Worm (Caenorhabditis elegans): Measurements from ENCODE around the gene ccr-4.
A peak's percentile ranks its signal among the peaks of the same experiment; 100 is the strongest.

ccr-4 gene

ce11 chrIV:12417536-12418195 lies 56.3 kb downstream of the ccr-4 start, which contains the start of gene F08G5.3:
Gene F08G5.3 (minus strand): TSS chrIV:12417586.
- TF ChIP-seq F33H1.4 (GFP tag; IDR thresholded peaks at IDR 0.05) (peak; percentile 52; the same call in 1 of the 2 replicates), sea-2 (GFP tag; IDR thresholded peaks at IDR 0.05) (no peak), lin-35 (GFP tag; optimal IDR thresholded peaks at IDR 0.05) (peak in 1 of 3 experiments; percentile 77), efl-1 (GFP tag; optimal IDR thresholded peaks at IDR 0.05) (no peak), attf-6 (GFP tag; IDR thresholded peaks at IDR 0.05) (peak; percentile 75), tbx-9 (tag; optimal IDR thresholded peaks at IDR 0.05; ENCODE audit: borderline replicate concordance) (no peak), sptf-2 (GFP tag; optimal IDR thresholded peaks at IDR 0.05) (no peak), snpc-1.3 (tag; optimal IDR thresholded peaks at IDR 0.05; ENCODE audit: insufficient read depth) (peak; percentile 74), akir-1 (GFP tag; optimal IDR thresholded peaks at IDR 0.05) (no peak), Y95B8A.8 (GFP tag; IDR thresholded peaks at IDR 0.05) (no peak), sdz-38 (tag; optimal IDR thresholded peaks at IDR 0.05) (no peak), nhr-179 (tag; optimal IDR thresholded peaks at IDR 0.05) (no peak), repo-1 (tag; optimal IDR thresholded peaks at IDR 0.05) (peak; percentile 24), lin-26 (GFP tag; IDR thresholded peaks at IDR 0.05) (peak; percentile 91), ceh-91 (GFP tag; IDR thresholded peaks at IDR 0.05) (no peak), nhr-120 (GFP tag; IDR thresholded peaks at IDR 0.05) (no peak), bed-1 (GFP tag; IDR thresholded peaks at IDR 0.05) (0 out of 2 replicates have a peak, but pooled peaks have one; percentile 68), C17E4.6 (GFP tag; IDR thresholded peaks at IDR 0.05) (0 out of 2 replicates have a peak, but pooled peaks have one; percentile 33), K12H6.12 (tag; optimal IDR thresholded peaks at IDR 0.05) (peak; percentile 21), ceh-79 (tag; optimal IDR thresholded peaks at IDR 0.05) (peak; percentile 27), gei-17 (GFP tag; optimal IDR thresholded peaks at IDR 0.05) (no peak), lir-1 (GFP tag; conservative IDR thresholded peaks at IDR 0.05) (no peak), ztf-28 (GFP tag; IDR thresholded peaks at IDR 0.05) (peak; percentile 66; the same call in 1 of the 2 replicates), lsl-1 (GFP tag; optimal IDR thresholded peaks at IDR 0.05) (peak; percentile 43), dox-1 (GFP tag; IDR thresholded peaks at IDR 0.05) (peak; percentile 74), cebp-1 (GFP tag; IDR thresholded peaks at IDR 0.05) (peak; percentile 70), cebp-1 (tag; optimal IDR thresholded peaks at IDR 0.05) (peak; percentile 85), B0261.1 (tag; optimal IDR thresholded peaks at IDR 0.05) (peak; percentile 81), F52B5.7 (tag; optimal IDR thresholded peaks at IDR 0.05) (peak; percentile 43), chd-7 (tag; optimal IDR thresholded peaks at IDR 0.05) (peak; percentile 47), atf-7 (tag; optimal IDR thresholded peaks at IDR 0.05) (no peak), ztf-22 (GFP tag; optimal IDR thresholded peaks at IDR 0.05) (no peak), F49E8.2 (tag; optimal IDR thresholded peaks at IDR 0.05; ENCODE audit: insufficient read depth) (peak; percentile 36), hmg-20 (GFP tag; IDR thresholded peaks at IDR 0.05) (no peak), Y67H2A.10 (GFP tag; conservative IDR thresholded peaks at IDR 0.05) (no peak), lsy-27 (tag; optimal IDR thresholded peaks at IDR 0.05; ENCODE audit: borderline replicate concordance, insufficient read depth) (no peak), bed-2 (GFP tag; IDR thresholded peaks at IDR 0.05) (no peak), F10E7.11 (tag; optimal IDR thresholded peaks at IDR 0.05) (no peak), madf-3 (GFP tag; IDR thresholded peaks at IDR 0.05) (0 out of 2 replicates have a peak, but pooled peaks have one; percentile 47), Y56A3A.18 (GFP tag; IDR thresholded peaks at IDR 0.05) (0 out of 2 replicates have a peak, but pooled peaks have one; percentile 62), F37B4.10 (GFP tag; IDR thresholded peaks at IDR 0.05) (0 out of 2 replicates have a peak, but pooled peaks have one; percentile 59), madf-8 (GFP tag; conservative IDR thresholded peaks at IDR 0.05) (no peak; the same call in 1 of the 2 replicates), F57A8.1 (GFP tag; optimal IDR thresholded peaks at IDR 0.05) (no peak), unc-130 (GFP tag; optimal IDR thresholded peaks at IDR 0.05) (peak; percentile 34), ceh-58 (GFP tag; IDR thresholded peaks at IDR 0.05) (no peak), let-526 (GFP tag; IDR thresholded peaks at IDR 0.05) (no peak), snpc-3.4 (tag; optimal IDR thresholded peaks at IDR 0.05) (peak; percentile 71)
